Worm (Caenorhabditis elegans): ENCODE measurements around the gene tag-293.

- TF ChIP-seq lin-13 (tag; optimal IDR thresholded peaks at IDR 0.05) (no peak), blmp-1 (tag; optimal IDR thresholded peaks at IDR 0.05) (no peak), nhr-12 (tag; optimal IDR thresholded peaks at IDR 0.05) (no peak), ztf-11 (tag; optimal IDR thresholded peaks at IDR 0.05) (no peak)
These were observed 47.0 kb upstream of the tag-293 start, which contains the start of gene srj-13 for ce11 chrV:7402355-7402754.
